Worm (Caenorhabditis elegans) whole organism, L4 larva: Measurements from ENCODE around the gene eif-3.K.

Experiments
- ZK546.5 ChIP-seq, 2 experiments: sonication (generic microtip); optimal IDR thresholded peaks; 2 replicates each; lab custom pipeline; 2017; ENCODE audit warnings: missing biosample characterization in 2 of 2, missing genetic modification characterization in 2 of 2
- aha-1 ChIP-seq: fragments of 150-350 bp; peaks from one replicate; lab custom pipeline; 2014; ENCODE audit warnings: missing biosample characterization, missing genetic modification characterization
- aly-2 ChIP-seq: sonication (generic microtip); optimal IDR thresholded peaks from 2 replicates; lab custom pipeline; 2018; ENCODE audit warnings: missing biosample characterization, missing genetic modification characterization
- ama-1 ChIP-seq: fragments of 150-350 bp; optimal IDR thresholded peaks from 2 replicates; lab custom pipeline; 2014; ENCODE audit warnings: inconsistent platforms, mixed read lengths
- ces-1 ChIP-seq: fragments of 150-350 bp; sonication (generic microtip); optimal IDR thresholded peaks from 4 replicates; lab custom pipeline; 2014; ENCODE audit warnings: missing biosample characterization, missing genetic modification reagents, missing genetic modification characterization
- ctbp-1 ChIP-seq: fragments of 200-800 bp; sonication (Bioruptor generic); IDR thresholded peaks from 2 replicates; pipeline ENCODE4 v1.3.6; 2022; ENCODE audit warnings: missing genetic modification reagents, missing genetic modification characterization, missing compliant biosample characterization
- fkh-10 ChIP-seq: fragments of 150-350 bp; optimal IDR thresholded peaks from 2 replicates; lab custom pipeline; 2014; ENCODE audit warnings: missing biosample characterization, missing genetic modification reagents, missing genetic modification characterization
- nhr-28 ChIP-seq: fragments of 150-350 bp; optimal IDR thresholded peaks from 2 replicates; lab custom pipeline; 2014; ENCODE audit warnings: missing biosample characterization, missing genetic modification characterization
- pha-4 ChIP-seq, 2 experiments: fragments of 150-350 bp in 1 of 2; fragments of 200-800 bp in 1 of 2; sonication (Bioruptor generic) in 1 of 2; IDR thresholded peaks in 1 of 2; optimal IDR thresholded peaks in 1 of 2; 2 replicates each; pipeline versions ENCODE4 v1.3.6 to Lab custom; 2014 to 2022; ENCODE audit warnings: missing genetic modification characterization in 2 of 2, missing genetic modification reagents in 2 of 2, missing biosample characterization in 1 of 2, missing compliant biosample characterization in 1 of 2
- vab-7 ChIP-seq: fragments of 200-800 bp; sonication (Bioruptor generic); IDR thresholded peaks from 2 replicates; pipeline ENCODE4 v1.3.6; 2022; ENCODE audit warnings: missing genetic modification reagents, missing genetic modification characterization, missing compliant biosample characterization
- zip-11 ChIP-seq: fragments of 200-800 bp; sonication (Bioruptor generic); IDR thresholded peaks from 2 replicates; pipeline ENCODE4 v1.3.6; 2022; ENCODE audit warnings: missing genetic modification characterization, missing compliant biosample characterization

- TF ChIP-seq pha-4 (GFP tag; IDR thresholded peaks at IDR 0.05; lab: Robert Waterston, UW), result no peak
- no peak for TF ChIP-seq pha-4 (tag; optimal IDR thresholded peaks at IDR 0.05; lab: Kevin White, UChicago)
- no peak for TF ChIP-seq aha-1
- TF ChIP-seq aly-2, result no peak
- TF ChIP-seq vab-7 (GFP tag; lab: Robert Waterston, UW), result no peak
- TF ChIP-seq zip-11, result no peak
- no peak for TF ChIP-seq ZK546.5 (tag; optimal IDR thresholded peaks at IDR 0.05; lab: Kevin White, UChicago)
- no peak for TF ChIP-seq ctbp-1 (GFP tag; lab: Robert Waterston, UW)
- TF ChIP-seq ces-1, result no peak
- no peak for TF ChIP-seq ama-1 (lab: Kevin White, UChicago)
- no peak for TF ChIP-seq fkh-10 (GFP tag; lab: Kevin White, UChicago)
- TF ChIP-seq nhr-28 (tag; lab: Kevin White, UChicago), result no peak
Measured at ce11 chrV:12907436-12907835, 46.4 kb upstream of the eif-3.K start.
